Fruit fly (Drosophila melanogaster) whole organism, embryonic: Measurements from ENCODE around the gene shams.

Experiments used
- Aef1 ChIP-seq: fragments of 200-800 bp; sonication (Bioruptor generic); IDR thresholded peaks from 3 replicates; pipeline ENCODE4 v1.3.6; 2022; ENCODE audit warnings: missing biosample characterization, missing genetic modification characterization
- Atf-2 ChIP-seq: fragments of 200-800 bp; sonication (Bioruptor generic); optimal IDR thresholded peaks from 2 replicates; lab custom pipeline; 2016; ENCODE audit warnings: missing biosample characterization, missing genetic modification characterization
- BtbVII ChIP-seq: fragments of 200-800 bp; sonication (Bioruptor generic); optimal IDR thresholded peaks from 3 replicates; lab custom pipeline; 2017; ENCODE audit warnings: missing biosample characterization, mild to moderate bottlenecking, missing genetic modification characterization
- CG10147 ChIP-seq: fragments of 200-800 bp; sonication (Bioruptor generic); optimal IDR thresholded peaks from 2 replicates; lab custom pipeline; 2019; ENCODE audit warnings: missing biosample characterization, mild to moderate bottlenecking, missing genetic modification characterization, moderate library complexity
- CG10267 ChIP-seq: fragments of 200-800 bp; sonication (Bioruptor generic); optimal IDR thresholded peaks from 2 replicates; lab custom pipeline; 2018; ENCODE audit warnings: missing biosample characterization, mild to moderate bottlenecking, missing genetic modification characterization, moderate library complexity
- CG10959 ChIP-seq: fragments of 200-800 bp; sonication (Bioruptor generic); IDR thresholded peaks from 2 replicates; pipeline ENCODE4 v1.3.6; 2022; ENCODE audit warnings: missing biosample characterization, missing genetic modification characterization
- CG10979 ChIP-seq: fragments of 200-800 bp; sonication (Bioruptor generic); optimal IDR thresholded peaks from 2 replicates; lab custom pipeline; 2018; ENCODE audit warnings: missing biosample characterization, mild to moderate bottlenecking, missing genetic modification characterization, moderate library complexity
- CG11398 ChIP-seq: fragments of 200-800 bp; sonication (Bioruptor generic); optimal IDR thresholded peaks from 2 replicates; lab custom pipeline; 2016; ENCODE audit warnings: missing biosample characterization, missing genetic modification characterization
- CG12071 ChIP-seq: fragments of 200-800 bp; sonication (Bioruptor generic); optimal IDR thresholded peaks from 3 replicates; lab custom pipeline; 2018; ENCODE audit warnings: missing biosample characterization, mild to moderate bottlenecking, missing genetic modification characterization
- CG14050 ChIP-seq: fragments of 200-800 bp; sonication (Bioruptor generic); IDR thresholded peaks from 3 replicates; pipeline ENCODE4 v1.3.6; 2022; ENCODE audit warnings: missing biosample characterization, missing genetic modification characterization
- CG2129 ChIP-seq: fragments of 200-800 bp; sonication (Bioruptor generic); IDR thresholded peaks from 2 replicates; pipeline ENCODE4 v1.3.6; 2022; ENCODE audit warnings: missing biosample characterization, missing genetic modification characterization; ENCODE audit not compliant: partially characterized antibody
- CG2889 ChIP-seq: fragments of 200-800 bp; sonication (Bioruptor generic); IDR thresholded peaks from 3 replicates; pipeline ENCODE4 v1.3.6; 2022; ENCODE audit warnings: missing biosample characterization, missing genetic modification characterization
- CG4404 ChIP-seq: fragments of 200-800 bp; sonication (Bioruptor generic); IDR thresholded peaks from 2 replicates; pipeline ENCODE4 v1.3.6; 2022; ENCODE audit warnings: missing biosample characterization, missing genetic modification characterization
- CG5953 ChIP-seq: fragments of 200-800 bp; sonication (Bioruptor generic); IDR thresholded peaks from 2 replicates; pipeline ENCODE4 v1.3.6; 2022; ENCODE audit warnings: missing biosample characterization, missing genetic modification characterization
- CG6791 ChIP-seq: fragments of 200-800 bp; sonication (Bioruptor generic); IDR thresholded peaks from 3 replicates; pipeline ENCODE4 v1.3.6; 2022; ENCODE audit warnings: missing biosample characterization, missing genetic modification characterization; ENCODE audit not compliant: partially characterized antibody
- CG7745 ChIP-seq: fragments of 200-800 bp; sonication (Bioruptor generic); optimal IDR thresholded peaks from 2 replicates; lab custom pipeline; 2018; ENCODE audit warnings: missing biosample characterization, mild to moderate bottlenecking, missing genetic modification characterization, moderate library complexity
- CG7839 ChIP-seq: fragments of 200-800 bp; sonication (Bioruptor generic); optimal IDR thresholded peaks from 3 replicates; lab custom pipeline; 2018; ENCODE audit warnings: missing biosample characterization, mild to moderate bottlenecking, missing genetic modification characterization, moderate library complexity
- Camta ChIP-seq: fragments of 200-800 bp; sonication (Bioruptor generic); optimal IDR thresholded peaks from 2 replicates; lab custom pipeline; 2016; ENCODE audit warnings: missing biosample characterization, missing genetic modification characterization
- Doc3 ChIP-seq: fragments of 200-800 bp; sonication (Bioruptor generic); IDR thresholded peaks from 3 replicates; pipeline ENCODE4 v1.3.6; 2022; ENCODE audit warnings: missing biosample characterization, missing genetic modification characterization; ENCODE audit not compliant: partially characterized antibody
- Dref ChIP-seq: fragments of 200-800 bp; sonication (Bioruptor generic); IDR thresholded peaks from 2 replicates; pipeline ENCODE4 v1.3.6; 2022; ENCODE audit warnings: missing biosample characterization, missing genetic modification characterization
- E2f2 ChIP-seq: fragments of 200-800 bp; sonication (Bioruptor generic); IDR thresholded peaks from 2 replicates; pipeline ENCODE4 v1.3.6; 2022; ENCODE audit warnings: missing biosample characterization, missing genetic modification characterization
- Ets65A ChIP-seq: fragments of 200-800 bp; sonication (Bioruptor generic); peaks from one replicate; lab custom pipeline; 2016; ENCODE audit warnings: missing biosample characterization, missing genetic modification characterization
- Ets97D ChIP-seq: fragments of 200-800 bp; sonication (Bioruptor generic); optimal IDR thresholded peaks from 3 replicates; lab custom pipeline; 2016; ENCODE audit warnings: missing biosample characterization, missing genetic modification characterization
- GATAe ChIP-seq: fragments of 200-800 bp; sonication (Bioruptor generic); conservative IDR thresholded peaks from 2 replicates; pipeline ENCODE4 v1.3.6; 2022; ENCODE audit warnings: missing biosample characterization, missing genetic modification characterization
- Mes4 ChIP-seq: fragments of 200-800 bp; sonication (Bioruptor generic); optimal IDR thresholded peaks from 2 replicates; lab custom pipeline; 2016; ENCODE audit warnings: missing biosample characterization, missing genetic modification characterization
- Nf-YB ChIP-seq: fragments of 200-800 bp; sonication (Bioruptor generic); optimal IDR thresholded peaks from 3 replicates; lab custom pipeline; 2019; ENCODE audit warnings: missing biosample characterization, mild to moderate bottlenecking, missing genetic modification characterization, moderate library complexity
- PHDP ChIP-seq: fragments of 200-800 bp; sonication (Bioruptor generic); optimal IDR thresholded peaks from 3 replicates; lab custom pipeline; 2018; ENCODE audit warnings: missing biosample characterization, mild to moderate bottlenecking, missing genetic modification characterization, moderate library complexity
- Sry-δ ChIP-seq: fragments of 200-800 bp; sonication (Bioruptor generic); optimal IDR thresholded peaks from 2 replicates; lab custom pipeline; 2016; ENCODE audit warnings: missing biosample characterization, missing genetic modification characterization
- Usf ChIP-seq: fragments of 200-800 bp; sonication (Bioruptor generic); optimal IDR thresholded peaks from 2 replicates; lab custom pipeline; 2017; ENCODE audit warnings: missing genotype, missing biosample characterization, missing genetic modification characterization
- Xrp1 ChIP-seq: fragments of 200-800 bp; sonication (Bioruptor generic); IDR thresholded peaks from 2 replicates; pipeline ENCODE4 v1.3.6; 2022; ENCODE audit warnings: missing biosample characterization, missing genetic modification characterization
- amos ChIP-seq: fragments of 200-800 bp; sonication (Bioruptor generic); IDR thresholded peaks from 2 replicates; pipeline ENCODE4 v1.3.6; 2022; ENCODE audit warnings: missing biosample characterization, missing genetic modification characterization; ENCODE audit not compliant: partially characterized antibody
- az2 ChIP-seq: fragments of 200-800 bp; sonication (Bioruptor generic); optimal IDR thresholded peaks from 3 replicates; lab custom pipeline; 2016; ENCODE audit warnings: missing biosample characterization, missing genetic modification characterization
- dm ChIP-seq: fragments of 200-800 bp; sonication (Bioruptor generic); optimal IDR thresholded peaks from 3 replicates; lab custom pipeline; 2016; ENCODE audit warnings: missing biosample characterization, missing genetic modification characterization
- ewg ChIP-seq: fragments of 200-800 bp; sonication (Bioruptor generic); optimal IDR thresholded peaks from 3 replicates; lab custom pipeline; 2017; ENCODE audit warnings: mild to moderate bottlenecking, missing biosample characterization, missing genetic modification reagents, missing genetic modification characterization
- fd3F ChIP-seq: fragments of 200-800 bp; sonication (Bioruptor generic); optimal IDR thresholded peaks from 2 replicates; lab custom pipeline; 2018; ENCODE audit warnings: missing biosample characterization, mild to moderate bottlenecking, missing genetic modification characterization, moderate library complexity
- fd64A ChIP-seq: fragments of 200-800 bp; sonication (Bioruptor generic); optimal IDR thresholded peaks from 3 replicates; lab custom pipeline; 2018; ENCODE audit warnings: missing biosample characterization, mild to moderate bottlenecking, missing genetic modification characterization
- gcm2 ChIP-seq: fragments of 200-800 bp; sonication (Bioruptor generic); optimal IDR thresholded peaks from 2 replicates; lab custom pipeline; 2016; ENCODE audit warnings: missing biosample characterization, missing genetic modification characterization
- hkb ChIP-seq, 2 experiments: fragments of 200-800 bp in 1 of 2; fragments of >200 bp in 1 of 2; sonication (Bioruptor generic) in 1 of 2; IDR thresholded peaks in 1 of 2; optimal IDR thresholded peaks in 1 of 2; 2 replicates each; pipeline versions ENCODE4 v1.3.6 to Lab custom; 2017 to 2022; ENCODE audit warnings: missing biosample characterization in 1 of 2, missing genetic modification characterization in 1 of 2
- hth ChIP-seq: fragments of >200 bp; optimal IDR thresholded peaks from 2 replicates; lab custom pipeline; 2017; ENCODE audit warnings: inconsistent platforms
- lmd ChIP-seq: fragments of 200-800 bp; sonication (Bioruptor generic); IDR thresholded peaks from 2 replicates; pipeline ENCODE4 v1.3.6; 2022; ENCODE audit warnings: missing biosample characterization, missing genetic modification characterization
- org-1 ChIP-seq: fragments of 200-800 bp; sonication (Bioruptor generic); optimal IDR thresholded peaks from 2 replicates; lab custom pipeline; 2017; ENCODE audit warnings: missing biosample characterization, missing genetic modification characterization
- pzg ChIP-seq: fragments of 200-800 bp; sonication (Bioruptor generic); optimal IDR thresholded peaks from 3 replicates; lab custom pipeline; 2018; ENCODE audit warnings: missing biosample characterization, mild to moderate bottlenecking, missing genetic modification characterization, moderate library complexity
- sens-2 ChIP-seq: fragments of 200-800 bp; sonication (Bioruptor generic); IDR thresholded peaks from 2 replicates; pipeline ENCODE4 v1.3.6; 2022; ENCODE audit warnings: missing biosample characterization, missing genetic modification characterization
- slou ChIP-seq: fragments of 200-800 bp; sonication (Bioruptor generic); optimal IDR thresholded peaks from 3 replicates; lab custom pipeline; 2016; ENCODE audit warnings: missing biosample characterization, missing genetic modification characterization
- sob ChIP-seq: fragments of 200-800 bp; sonication (Bioruptor generic); IDR thresholded peaks from 2 replicates; pipeline ENCODE4 v1.3.6; 2022; ENCODE audit warnings: missing biosample characterization, missing genetic modification characterization
- sr ChIP-seq: fragments of 200-800 bp; sonication (Bioruptor generic); IDR thresholded peaks from 3 replicates; pipeline ENCODE4 v1.3.6; 2022; ENCODE audit warnings: missing biosample characterization, missing genetic modification characterization
- ttk ChIP-seq: fragments of 200-800 bp; sonication (Bioruptor generic); IDR thresholded peaks from 2 replicates; pipeline ENCODE4 v2.1.2; 2022; ENCODE audit warnings: missing biosample characterization, missing genetic modification characterization
- twi ChIP-seq: fragments of 200-800 bp; optimal IDR thresholded peaks from 2 replicates; lab custom pipeline; 2019; ENCODE audit warnings: missing biosample characterization, mild to moderate bottlenecking, missing genetic modification characterization, moderate library complexity
- wdn ChIP-seq: fragments of 200-800 bp; sonication (Bioruptor generic); IDR thresholded peaks from 2 replicates; pipeline ENCODE4 v1.3.6; 2022; ENCODE audit warnings: missing biosample characterization, missing genetic modification characterization

shams gene

dm6 chr3R:25027281-25028219 lies 46.9 kb downstream of the shams start (continued):
- no peak for TF ChIP-seq CG5953 (GFP tag; lab: Robert Waterston, UW)
- TF ChIP-seq sr (GFP tag; lab: Robert Waterston, UW): no peak
- TF ChIP-seq Usf: peak; percentile 6
- TF ChIP-seq fd64A (GFP tag; lab: Kevin White, UChicago): no peak
- no peak for TF ChIP-seq E2f2 (GFP tag; lab: Robert Waterston, UW)
- no peak for TF ChIP-seq CG11398
- TF ChIP-seq dm (GFP tag; lab: Kevin White, UChicago): no peak
- TF ChIP-seq ttk (GFP tag; lab: Robert Waterston, UW): no peak
- no peak for TF ChIP-seq lmd
- TF ChIP-seq GATAe (GFP tag; lab: Robert Waterston, UW): peak; percentile 76
- no peak for TF ChIP-seq CG12071 (GFP tag; lab: Kevin White, UChicago)
- no peak for TF ChIP-seq Xrp1 (GFP tag; lab: Robert Waterston, UW)
- peak; percentile 26 for TF ChIP-seq Nf-YB (GFP tag; lab: Kevin White, UChicago)
- TF ChIP-seq CG10959 (GFP tag; lab: Robert Waterston, UW): no peak
- TF ChIP-seq CG10147 (GFP tag; lab: Kevin White, UChicago): no peak
- no peak for TF ChIP-seq CG6791
- TF ChIP-seq Atf-2 (GFP tag; lab: Kevin White, UChicago): no peak
- no peak for TF ChIP-seq pzg
- no peak for TF ChIP-seq gcm2
- TF ChIP-seq Dref: no peak
- TF ChIP-seq BtbVII (GFP tag; lab: Kevin White, UChicago): peak; percentile 59
- no peak for TF ChIP-seq twi (tag; lab: Kevin White, UChicago)
- TF ChIP-seq amos: no peak
- no peak for TF ChIP-seq Camta (GFP tag; lab: Kevin White, UChicago)
- TF ChIP-seq hkb (optimal IDR thresholded peaks at IDR 0.05; lab: Kevin White, UChicago): no peak
- TF ChIP-seq hkb (GFP tag; IDR thresholded peaks at IDR 0.05; lab: Robert Waterston, UW): peak; percentile 40; the same call in 1 of the 2 replicates
- TF ChIP-seq CG14050 (GFP tag; lab: Robert Waterston, UW): no peak
- TF ChIP-seq Aef1 (GFP tag; lab: Robert Waterston, UW): no peak
- TF ChIP-seq CG10267 (tag; lab: Kevin White, UChicago): no peak
- TF ChIP-seq Ets97D (GFP tag; lab: Kevin White, UChicago): no peak
- TF ChIP-seq slou (GFP tag; lab: Kevin White, UChicago): no peak
- no peak for TF ChIP-seq CG7745 (tag; lab: Kevin White, UChicago)
- no peak for TF ChIP-seq Doc3 (GFP tag; lab: Robert Waterston, UW)
- peak; percentile 43 for TF ChIP-seq PHDP
- no peak for TF ChIP-seq CG2889 (GFP tag; lab: Robert Waterston, UW)
- TF ChIP-seq Sry-δ: no peak
- no peak for TF ChIP-seq Mes4 (GFP tag; lab: Kevin White, UChicago)
- TF ChIP-seq Ets65A: peak; percentile 90
- TF ChIP-seq sens-2 (GFP tag; lab: Robert Waterston, UW): no peak
- TF ChIP-seq org-1 (GFP tag; lab: Kevin White, UChicago): no peak
- TF ChIP-seq CG7839 (tag; lab: Kevin White, UChicago): no peak
- TF ChIP-seq fd3F (GFP tag; lab: Kevin White, UChicago): peak; percentile 24
- TF ChIP-seq wdn: no peak
- peak; percentile 26; the same call in 1 of the 2 replicates for TF ChIP-seq sob (GFP tag; lab: Robert Waterston, UW)
- peak; percentile 2 for TF ChIP-seq az2 (GFP tag; lab: Kevin White, UChicago)
- no peak for TF ChIP-seq CG10979
- TF ChIP-seq CG4404 (GFP tag; lab: Robert Waterston, UW): no peak
- TF ChIP-seq ewg (GFP tag; lab: Kevin White, UChicago): no peak
- no peak for TF ChIP-seq CG2129 (GFP tag; lab: Robert Waterston, UW)
- TF ChIP-seq hth: no peak
